Fruit fly (Drosophila melanogaster): Measurements from ENCODE around the gene Or33c.
A peak's percentile ranks its signal among the peaks of the same experiment; 100 is the strongest.

Gene Or33c

DNA sequence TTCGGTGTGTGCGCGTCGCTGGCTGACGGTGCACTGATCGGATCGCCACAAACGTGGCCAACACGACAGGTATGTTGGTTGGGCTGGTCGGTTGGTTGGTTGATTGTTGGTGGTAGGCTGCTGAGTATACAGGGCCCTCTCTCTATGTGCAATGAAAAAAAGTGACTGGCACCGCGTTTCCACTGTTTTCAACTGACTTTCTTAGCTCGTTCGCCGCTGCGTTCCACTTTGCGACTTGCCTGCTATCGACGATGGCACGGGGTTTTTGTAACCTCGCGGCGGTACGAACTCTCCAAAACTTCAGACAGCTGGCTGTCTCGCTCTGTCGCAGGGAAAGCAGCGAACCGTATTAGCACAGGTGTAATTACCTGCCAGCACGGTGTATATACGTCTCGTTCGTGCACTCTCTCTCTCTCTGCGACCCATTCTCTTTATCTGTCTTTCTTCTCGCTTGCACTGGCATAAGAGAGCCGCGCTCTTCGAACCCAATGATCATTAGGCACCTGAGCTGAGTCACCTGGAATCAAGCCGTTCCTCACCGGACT is 33.2 kb downstream of the Or33c start:
- no peak for TF ChIP-seq CG6792 (GFP tag; optimal IDR thresholded peaks at IDR 0.05)
- TF ChIP-seq ss (GFP tag; optimal IDR thresholded peaks at IDR 0.05), result peak; percentile 31 to 54
- peak; percentile 23 for TF ChIP-seq dsx (GFP tag; optimal IDR thresholded peaks at IDR 0.05; ENCODE audit: poor library complexity, severe bottlenecking)
- peak; percentile 13 for TF ChIP-seq Blimp-1 (GFP tag; optimal IDR thresholded peaks at IDR 0.05)
- TF ChIP-seq Sox14 (GFP tag; optimal IDR thresholded peaks at IDR 0.05), result peak; percentile 29
- peak; percentile 39 for TF ChIP-seq CG3919 (GFP tag; optimal IDR thresholded peaks at IDR 0.05)
- no peak for TF ChIP-seq CG8632 (GFP tag; optimal IDR thresholded peaks at IDR 0.05)
- peak; percentile 29 for TF ChIP-seq Sox102F (GFP tag; optimal IDR thresholded peaks at IDR 0.05)
- TF ChIP-seq CG6854 (GFP tag; optimal IDR thresholded peaks at IDR 0.05), result peak; percentile 45
- peak; percentile 36 for TF ChIP-seq esn (GFP tag; optimal IDR thresholded peaks at IDR 0.05)
- no peak for TF ChIP-seq CG4318 (GFP tag; optimal IDR thresholded peaks at IDR 0.05)
- no peak for TF ChIP-seq CG16779 (tag; optimal IDR thresholded peaks at IDR 0.05)
- peak; percentile 46 for TF ChIP-seq Eip78C (GFP tag)
- TF ChIP-seq CG7368 (GFP tag; optimal IDR thresholded peaks at IDR 0.05), result peak; percentile 24
- peak; percentile 26 for TF ChIP-seq topi (GFP tag; optimal IDR thresholded peaks at IDR 0.05)
- TF ChIP-seq Met (GFP tag; optimal IDR thresholded peaks at IDR 0.05), result peak; percentile 11
- TF ChIP-seq CG6808 (GFP tag; optimal IDR thresholded peaks at IDR 0.05), result peak; percentile 5
- peak; percentile 10 for TF ChIP-seq CG6276 (GFP tag; optimal IDR thresholded peaks at IDR 0.05)
- TF ChIP-seq svp (GFP tag), result peak; percentile 56
- no peak for TF ChIP-seq Smox (GFP tag; optimal IDR thresholded peaks at IDR 0.05)
- TF ChIP-seq Eip75B (GFP tag; optimal IDR thresholded peaks at IDR 0.05), result peak; percentile 37
- TF ChIP-seq CG1621 (tag; optimal IDR thresholded peaks at IDR 0.05), result peak; percentile 18
- peak; percentile 48; the same call in 1 of the 3 replicates for TF ChIP-seq eg (GFP tag; IDR thresholded peaks at IDR 0.05)
- TF ChIP-seq CG11294 (GFP tag; IDR thresholded peaks at IDR 0.05), result no peak
- TF ChIP-seq CG8319 (GFP tag; optimal IDR thresholded peaks at IDR 0.05), result no peak
- 0 out of 3 replicates have a peak, but pooled peaks have one; percentile 28 for TF ChIP-seq CG6163 (GFP tag; IDR thresholded peaks at IDR 0.05)
- 0 out of 2 replicates have a peak, but pooled peaks have one; percentile 35 for TF ChIP-seq CG15336 (GFP tag; IDR thresholded peaks at IDR 0.05)
- TF ChIP-seq CG34406 (GFP tag; optimal IDR thresholded peaks at IDR 0.05), result no peak
- peak; percentile 17 for TF ChIP-seq Lpt (GFP tag; optimal IDR thresholded peaks at IDR 0.05)
- TF ChIP-seq fkh (GFP tag; optimal IDR thresholded peaks at IDR 0.05), result peak; percentile 85
- TF ChIP-seq Gug (GFP tag; IDR thresholded peaks at IDR 0.05), result no peak

DNA sequence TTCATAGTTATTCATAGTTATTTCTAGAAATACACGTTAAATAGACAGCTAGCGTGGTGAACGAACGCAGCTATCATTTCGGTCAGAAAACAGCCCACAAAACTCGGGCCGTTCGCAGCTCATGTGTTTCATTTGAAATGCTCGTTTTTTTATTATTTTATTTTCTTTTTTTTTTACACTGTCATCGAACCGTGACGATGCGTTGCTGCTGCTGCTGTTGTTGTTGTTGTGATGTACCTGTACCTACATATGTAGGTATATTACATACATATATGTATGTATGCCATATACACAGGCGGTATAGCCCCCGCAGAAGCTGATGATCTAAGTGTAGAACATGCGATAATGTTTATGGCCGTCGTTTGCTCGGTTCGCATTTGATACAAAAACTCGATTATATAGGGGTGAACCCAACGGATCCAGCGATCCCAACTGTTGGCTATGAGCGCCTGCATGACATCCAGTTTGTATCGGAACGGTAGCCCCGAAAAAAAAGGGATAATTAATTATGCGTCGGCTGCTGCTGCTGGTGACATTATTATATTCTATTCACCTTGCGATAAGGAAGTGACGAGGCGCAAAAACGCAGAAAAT is 35.5 kb downstream of the Or33c start:
- no peak for TF ChIP-seq cyc (GFP tag; optimal IDR thresholded peaks at IDR 0.05)
- no peak for TF ChIP-seq CG6163 (GFP tag; IDR thresholded peaks at IDR 0.05)
- TF ChIP-seq dsx (GFP tag; optimal IDR thresholded peaks at IDR 0.05; ENCODE audit: poor library complexity, severe bottlenecking), result no peak
- no peak for TF ChIP-seq Blimp-1 (GFP tag; optimal IDR thresholded peaks at IDR 0.05)
- TF ChIP-seq Sox14 (GFP tag; optimal IDR thresholded peaks at IDR 0.05), result no peak
- no peak for TF ChIP-seq CG11902 (GFP tag; optimal IDR thresholded peaks at IDR 0.05)

DNA sequence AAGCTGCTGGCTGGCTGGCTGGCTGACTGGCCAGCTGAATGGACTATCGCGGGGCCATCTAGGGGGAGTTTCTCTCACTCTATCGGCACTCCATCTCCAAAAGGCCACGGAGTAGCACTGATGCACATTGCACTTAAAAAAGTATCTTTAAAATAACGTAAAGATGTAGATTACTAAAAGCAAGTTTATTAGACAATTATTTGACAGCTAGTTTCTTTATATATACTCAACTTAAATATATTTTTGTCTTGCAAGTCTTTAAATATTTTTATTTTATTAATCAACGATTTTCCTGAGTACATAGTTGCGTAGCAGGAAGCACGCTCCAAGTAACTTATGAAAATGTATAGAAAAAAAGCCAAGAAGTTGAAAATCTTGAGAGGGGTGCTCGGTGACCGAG is 39.2 kb downstream of the Or33c start:
- TF ChIP-seq CG15336 (GFP tag; IDR thresholded peaks at IDR 0.05), result peak; percentile 37; the same call in 1 of the 2 replicates
- peak; percentile 2 for TF ChIP-seq CG32006 (GFP tag; optimal IDR thresholded peaks at IDR 0.05)
- TF ChIP-seq Eip78C (GFP tag), result peak; percentile 64
- TF ChIP-seq CG1621 (tag; optimal IDR thresholded peaks at IDR 0.05), result no peak
- TF ChIP-seq eg (GFP tag; IDR thresholded peaks at IDR 0.05), result peak; percentile 52; the same call in 2 of the 3 replicates
- TF ChIP-seq CG8119 (GFP tag; IDR thresholded peaks at IDR 0.05), result peak; percentile 33; the same call in 1 of the 3 replicates
- TF ChIP-seq CG6808 (GFP tag; optimal IDR thresholded peaks at IDR 0.05), result no peak

DNA sequence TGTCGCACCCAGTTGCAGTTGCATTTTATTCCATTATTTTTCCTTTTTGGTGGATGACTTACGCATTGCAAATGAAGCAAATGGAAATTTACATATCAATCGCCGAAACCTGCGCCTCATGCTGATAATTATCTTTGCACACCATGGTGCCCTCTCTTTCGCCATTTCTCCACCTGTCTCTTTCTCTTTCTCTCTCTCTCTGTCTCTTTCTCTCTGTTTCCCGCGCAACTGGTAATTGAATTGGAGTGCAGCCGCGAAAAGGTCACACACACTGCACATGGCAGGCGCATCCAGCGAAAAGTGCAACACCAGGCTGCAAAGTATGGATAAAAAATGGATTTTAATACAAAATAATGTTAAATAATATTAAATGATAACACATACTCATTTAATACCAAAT is 40.0 kb downstream of the Or33c start:
- TF ChIP-seq Gug (GFP tag; IDR thresholded peaks at IDR 0.05), result no peak
- no peak for TF ChIP-seq CG15336 (GFP tag; IDR thresholded peaks at IDR 0.05)
- TF ChIP-seq CG9139 (GFP tag; optimal IDR thresholded peaks at IDR 0.05), result no peak
- TF ChIP-seq CG34406 (GFP tag; optimal IDR thresholded peaks at IDR 0.05), result no peak
- no peak for TF ChIP-seq net (GFP tag; optimal IDR thresholded peaks at IDR 0.05)
- no peak for TF ChIP-seq CG3032 (tag; optimal IDR thresholded peaks at IDR 0.05)
- no peak for TF ChIP-seq CG4318 (GFP tag; optimal IDR thresholded peaks at IDR 0.05)
- no peak for TF ChIP-seq esn (GFP tag; optimal IDR thresholded peaks at IDR 0.05)
- no peak for TF ChIP-seq Hr39 (GFP tag; optimal IDR thresholded peaks at IDR 0.05)

Measured in whole organism, prepupa.